Worm (Caenorhabditis elegans) whole organism, L4 larva: ENCODE results near the gene T11F9.1.
A peak's percentile ranks its signal among the peaks of the same experiment; 100 is the strongest.

ENCODE experiments used
- F26F4.8 ChIP-seq: fragments of 200-800 bp; sonication (Bioruptor generic); conservative IDR thresholded peaks from 2 replicates; pipeline ENCODE4 v1.3.6; 2022; ENCODE audit warnings: missing genetic modification characterization, missing compliant biosample characterization
- F37D6.2 ChIP-seq: sonication (generic microtip); optimal IDR thresholded peaks from 2 replicates; lab custom pipeline; 2016; ENCODE audit warnings: mild to moderate bottlenecking, missing genetic modification characterization, missing compliant biosample characterization
- R02D3.7 ChIP-seq: fragments of 150-350 bp; sonication (generic microtip); optimal IDR thresholded peaks from 3 replicates; lab custom pipeline; 2014; ENCODE audit warnings: missing biosample characterization, missing genetic modification characterization
- T26A8.4 ChIP-seq: fragments of 200-800 bp; sonication (Bioruptor generic); IDR thresholded peaks from 2 replicates; pipeline ENCODE4 v1.3.6; 2022; ENCODE audit warnings: missing genetic modification characterization, missing compliant biosample characterization
- Y5F2A.4 ChIP-seq: fragments of 200-800 bp; sonication (Bioruptor generic); optimal IDR thresholded peaks from 2 replicates; lab custom pipeline; 2018; ENCODE audit warnings: mild to moderate bottlenecking, missing genetic modification characterization, missing compliant biosample characterization
- Y75B8A.6 ChIP-seq: fragments of 200-800 bp; sonication (Bioruptor generic); IDR thresholded peaks from 2 replicates; pipeline ENCODE4 v1.3.6; 2022; ENCODE audit warnings: missing genetic modification reagents, missing genetic modification characterization, missing compliant biosample characterization
- ZK546.5 ChIP-seq, 2 experiments: sonication (generic microtip); optimal IDR thresholded peaks; 2 replicates each; lab custom pipeline; 2017; ENCODE audit warnings: missing biosample characterization in 2 of 2, missing genetic modification characterization in 2 of 2
- ama-1 ChIP-seq: fragments of 150-350 bp; optimal IDR thresholded peaks from 2 replicates; lab custom pipeline; 2014; ENCODE audit warnings: inconsistent platforms, mixed read lengths
- attf-4 ChIP-seq: sonication (generic microtip); optimal IDR thresholded peaks from 3 replicates; lab custom pipeline; 2017; ENCODE audit warnings: missing biosample characterization, missing genetic modification characterization
- ceh-20 ChIP-seq: fragments of 200-800 bp; sonication (Bioruptor generic); IDR thresholded peaks from 2 replicates; pipeline ENCODE4 v1.3.6; 2022; ENCODE audit warnings: missing genetic modification reagents, missing genetic modification characterization, missing compliant biosample characterization
- ceh-28 ChIP-seq: fragments of 150-350 bp; optimal IDR thresholded peaks from 2 replicates; lab custom pipeline; 2014; ENCODE audit warnings: missing biosample characterization, missing genetic modification reagents, missing genetic modification characterization
- ceh-82 ChIP-seq: sonication (generic microtip); optimal IDR thresholded peaks from 2 replicates; lab custom pipeline; 2017; ENCODE audit warnings: missing biosample characterization, missing genetic modification characterization
- daf-12 ChIP-seq: fragments of 150-350 bp; optimal IDR thresholded peaks from 2 replicates; lab custom pipeline; 2014; ENCODE audit warnings: missing biosample characterization, missing genetic modification reagents, missing genetic modification characterization
- daf-16 ChIP-seq, 3 experiments: sonication (generic microtip); optimal IDR thresholded peaks; 2 replicates each; lab custom pipeline; 2016 to 2017; ENCODE audit warnings: missing genetic modification characterization in 3 of 3, missing genetic modification reagents in 3 of 3, mild to moderate bottlenecking in 2 of 3, missing compliant biosample characterization in 2 of 3, missing biosample characterization in 1 of 3, moderate library complexity in 1 of 3
- daf-19 ChIP-seq: fragments of 200-800 bp; sonication (Bioruptor generic); conservative IDR thresholded peaks from 2 replicates; pipeline ENCODE4 v1.3.6; 2022; ENCODE audit warnings: missing genetic modification characterization, missing compliant biosample characterization
- daf-8 ChIP-seq: fragments of 200-800 bp; sonication (Bioruptor generic); IDR thresholded peaks from 2 replicates; pipeline ENCODE4 v1.3.6; 2022; ENCODE audit warnings: missing genetic modification characterization, missing compliant biosample characterization
- dpl-1 ChIP-seq: fragments of 150-350 bp; optimal IDR thresholded peaks from 2 replicates; lab custom pipeline; 2014; ENCODE audit warnings: missing biosample characterization, missing genetic modification reagents, missing genetic modification characterization
- dve-1 ChIP-seq: sonication (generic microtip); optimal IDR thresholded peaks from 2 replicates; lab custom pipeline; 2017; ENCODE audit warnings: antibody characterized with exemption, mild to moderate bottlenecking, missing genetic modification characterization, missing compliant biosample characterization; ENCODE audit not compliant: insufficient read depth
- egl-27 ChIP-seq: sonication (generic microtip); optimal IDR thresholded peaks from 3 replicates; lab custom pipeline; 2017; ENCODE audit warnings: missing biosample characterization, missing genetic modification reagents, missing genetic modification characterization
- egl-43 ChIP-seq: fragments of 200-800 bp; sonication (Bioruptor generic); IDR thresholded peaks from 2 replicates; pipeline ENCODE4 v1.3.6; 2022; ENCODE audit warnings: missing genetic modification reagents, missing genetic modification characterization, missing compliant biosample characterization
- hlh-11 ChIP-seq: fragments of 200-800 bp; sonication (Bioruptor generic); optimal IDR thresholded peaks from 2 replicates; lab custom pipeline; 2018; ENCODE audit warnings: mild to moderate bottlenecking, missing genetic modification characterization, missing compliant biosample characterization
- hlh-30 ChIP-seq: sonication (generic microtip); optimal IDR thresholded peaks from 2 replicates; lab custom pipeline; 2017; ENCODE audit warnings: antibody characterized with exemption, mild to moderate bottlenecking, missing genetic modification characterization, missing compliant biosample characterization; ENCODE audit not compliant: insufficient read depth
- hmg-1.1 ChIP-seq: fragments of 200-800 bp; sonication (Bioruptor generic); IDR thresholded peaks from 2 replicates; pipeline ENCODE4 v1.3.6; 2022; ENCODE audit warnings: missing genetic modification reagents, missing genetic modification characterization, missing compliant biosample characterization
- jun-1 ChIP-seq: fragments of 150-350 bp; optimal IDR thresholded peaks from 2 replicates; lab custom pipeline; 2014; ENCODE audit warnings: missing biosample characterization, missing genetic modification reagents, missing genetic modification characterization
- lin-1 ChIP-seq: fragments of 200-800 bp; sonication (Bioruptor generic); IDR thresholded peaks from 2 replicates; pipeline ENCODE4 v1.3.6; 2022; ENCODE audit warnings: missing genetic modification reagents, missing genetic modification characterization, missing compliant biosample characterization
- lin-29 ChIP-seq: fragments of 200-800 bp; sonication (Bioruptor generic); IDR thresholded peaks from 2 replicates; pipeline ENCODE4 v1.3.6; 2022; ENCODE audit warnings: missing genetic modification reagents, missing genetic modification characterization, missing compliant biosample characterization
- lin-39 ChIP-seq: fragments of 150-350 bp; optimal IDR thresholded peaks from 2 replicates; lab custom pipeline; 2014; ENCODE audit warnings: missing biosample characterization, missing genetic modification reagents, missing genetic modification characterization
- lir-3 ChIP-seq: sonication (generic microtip); optimal IDR thresholded peaks from 2 replicates; lab custom pipeline; 2016; ENCODE audit warnings: mild to moderate bottlenecking, missing genetic modification characterization, missing compliant biosample characterization
- mdl-1 ChIP-seq, 2 experiments: fragments of 150-350 bp in 1 of 2; sonication (generic microtip) in 1 of 2; optimal IDR thresholded peaks; 2 replicates each; lab custom pipeline; 2014 to 2017; ENCODE audit warnings: missing biosample characterization in 2 of 2, missing genetic modification characterization in 2 of 2
- mdt-29 ChIP-seq: fragments of 200-800 bp; sonication (Bioruptor generic); IDR thresholded peaks from 2 replicates; pipeline ENCODE4 v1.3.6; 2022; ENCODE audit warnings: missing genetic modification reagents, missing genetic modification characterization, missing compliant biosample characterization
- mxl-3 ChIP-seq: fragments of 200-800 bp; sonication (Bioruptor generic); optimal IDR thresholded peaks from 2 replicates; lab custom pipeline; 2018; ENCODE audit warnings: mild to moderate bottlenecking, missing genetic modification characterization, missing compliant biosample characterization
- nhr-237 ChIP-seq: sonication (generic microtip); optimal IDR thresholded peaks from 2 replicates; lab custom pipeline; 2017; ENCODE audit warnings: missing biosample characterization, missing genetic modification characterization
- nhr-28 ChIP-seq: fragments of 150-350 bp; optimal IDR thresholded peaks from 2 replicates; lab custom pipeline; 2014; ENCODE audit warnings: missing biosample characterization, missing genetic modification characterization
- nhr-41 ChIP-seq: fragments of 200-800 bp; sonication (Bioruptor generic); IDR thresholded peaks from 2 replicates; pipeline ENCODE4 v1.3.6; 2022; ENCODE audit warnings: missing genetic modification reagents, missing genetic modification characterization, missing compliant biosample characterization
- nhr-48 ChIP-seq: sonication (generic microtip); optimal IDR thresholded peaks from 2 replicates; lab custom pipeline; 2016; ENCODE audit warnings: mild to moderate bottlenecking, missing genetic modification characterization, missing compliant biosample characterization
- pha-4 ChIP-seq, 2 experiments: fragments of 150-350 bp in 1 of 2; fragments of 200-800 bp in 1 of 2; sonication (Bioruptor generic) in 1 of 2; IDR thresholded peaks in 1 of 2; optimal IDR thresholded peaks in 1 of 2; 2 replicates each; pipeline versions ENCODE4 v1.3.6 to Lab custom; 2014 to 2022; ENCODE audit warnings: missing genetic modification characterization in 2 of 2, missing genetic modification reagents in 2 of 2, missing biosample characterization in 1 of 2, missing compliant biosample characterization in 1 of 2
- php-3 ChIP-seq: fragments of 200-800 bp; sonication (Bioruptor generic); IDR thresholded peaks from 2 replicates; pipeline ENCODE4 v1.3.6; 2022; ENCODE audit warnings: missing genetic modification reagents, missing genetic modification characterization, missing compliant biosample characterization
- pqm-1 ChIP-seq: sonication (generic microtip); optimal IDR thresholded peaks from 2 replicates; lab custom pipeline; 2017; ENCODE audit warnings: missing biosample characterization, missing genetic modification characterization
- sdz-12 ChIP-seq: fragments of 200-800 bp; sonication (Bioruptor generic); optimal IDR thresholded peaks from 2 replicates; lab custom pipeline; 2018; ENCODE audit warnings: mild to moderate bottlenecking, missing genetic modification characterization, missing compliant biosample characterization
- set-16 ChIP-seq: fragments of 200-800 bp; sonication (Bioruptor generic); IDR thresholded peaks from 2 replicates; pipeline ENCODE4 v1.3.6; 2022; ENCODE audit warnings: missing genetic modification reagents, missing genetic modification characterization, missing compliant biosample characterization
- spr-1 ChIP-seq: sonication (generic microtip); optimal IDR thresholded peaks from 2 replicates; lab custom pipeline; 2016; ENCODE audit warnings: mild to moderate bottlenecking, missing genetic modification characterization, missing compliant biosample characterization
- spr-3 ChIP-seq: fragments of 200-800 bp; sonication (Bioruptor generic); optimal IDR thresholded peaks from 2 replicates; lab custom pipeline; 2018; ENCODE audit warnings: mild to moderate bottlenecking, missing genetic modification characterization, missing compliant biosample characterization
- tra-1 ChIP-seq: fragments of 200-800 bp; sonication (Bioruptor generic); IDR thresholded peaks from 2 replicates; pipeline ENCODE4 v1.3.6; 2022; ENCODE audit warnings: missing genetic modification reagents, missing genetic modification characterization, missing compliant biosample characterization
- unc-130 ChIP-seq: sonication (generic microtip); optimal IDR thresholded peaks from 2 replicates; lab custom pipeline; 2016; ENCODE audit warnings: missing genetic modification reagents, missing genetic modification characterization, missing compliant biosample characterization
- vab-7 ChIP-seq: fragments of 200-800 bp; sonication (Bioruptor generic); IDR thresholded peaks from 2 replicates; pipeline ENCODE4 v1.3.6; 2022; ENCODE audit warnings: missing genetic modification reagents, missing genetic modification characterization, missing compliant biosample characterization
- zip-2 ChIP-seq: fragments of 150-350 bp; optimal IDR thresholded peaks from 2 replicates; lab custom pipeline; 2014; ENCODE audit warnings: missing biosample characterization, missing genetic modification characterization
- ztf-7 ChIP-seq: fragments of 150-350 bp; optimal IDR thresholded peaks from 2 replicates; lab custom pipeline; 2014; ENCODE audit warnings: missing biosample characterization, missing genetic modification characterization

Gene T11F9.1

DNA sequence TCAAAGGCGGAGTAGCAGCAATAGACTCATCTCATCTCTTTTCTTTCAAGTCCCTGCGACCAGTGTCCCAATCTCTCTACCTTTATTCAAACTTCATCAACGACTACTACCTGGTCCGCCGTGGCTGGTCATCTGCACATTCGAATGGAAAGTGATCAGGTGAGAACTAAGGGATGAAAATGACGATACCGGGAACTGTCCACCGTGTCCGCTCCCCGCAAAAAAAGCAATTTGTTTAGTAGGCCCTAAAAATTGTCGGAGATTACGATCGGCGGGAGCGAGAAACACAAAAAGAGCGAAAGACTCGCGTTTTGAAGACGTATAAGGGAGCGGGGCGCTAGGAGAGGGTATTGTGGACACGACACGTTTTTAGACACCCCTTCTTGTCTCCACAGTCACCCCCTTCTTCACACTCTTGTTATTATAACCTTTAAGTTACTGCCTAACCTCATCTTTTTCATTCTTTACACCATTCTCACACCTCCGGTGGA lies 3.7 kb downstream of the T11F9.1 start, which contains the start of gene zipt-16:
Gene zipt-16, plus strand, starts transcription at position 51 of the 491 bp plus-strand sequence.
- TF ChIP-seq egl-27 (tag; lab: Kevin White, UChicago): no peak
- no peak for TF ChIP-seq lir-3 (tag; lab: Kevin White, UChicago)
- TF ChIP-seq lin-1: no peak
- TF ChIP-seq F37D6.2 (tag; lab: Kevin White, UChicago): no peak
- TF ChIP-seq attf-4 (tag; lab: Kevin White, UChicago): no peak
- no peak for TF ChIP-seq mdt-29 (GFP tag; lab: Robert Waterston, UW)
- TF ChIP-seq dpl-1 (GFP tag; lab: Kevin White, UChicago): no peak
- TF ChIP-seq pha-4 (GFP tag; IDR thresholded peaks at IDR 0.05; lab: Robert Waterston, UW): no peak
- no peak for TF ChIP-seq pha-4 (tag; optimal IDR thresholded peaks at IDR 0.05; lab: Kevin White, UChicago)
- no peak for TF ChIP-seq daf-19 (GFP tag; lab: Robert Waterston, UW)
- no peak for TF ChIP-seq vab-7 (GFP tag; lab: Robert Waterston, UW)

DNA sequence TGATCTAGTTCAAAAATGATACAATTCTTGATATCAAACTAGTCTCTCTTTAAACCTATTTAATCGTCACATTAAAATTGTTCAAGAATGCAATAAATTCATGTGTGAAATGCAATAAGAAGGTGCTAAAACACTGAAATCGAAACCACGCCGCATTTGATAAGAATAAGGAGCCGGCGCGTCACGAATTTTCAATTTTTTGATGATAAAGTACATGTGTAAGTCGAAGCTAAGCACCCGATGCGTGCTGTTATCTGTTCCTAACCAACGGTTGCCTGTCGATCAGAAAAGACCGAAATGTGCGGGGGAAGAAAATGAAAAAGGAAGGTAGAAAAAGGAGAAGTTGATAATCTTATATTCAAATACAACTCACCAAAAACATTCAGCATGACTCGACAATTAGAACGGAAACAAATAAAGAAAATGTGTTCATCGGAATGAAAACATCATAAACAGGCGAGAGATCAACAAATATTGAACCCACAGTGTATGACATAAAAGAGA lies 10.9 kb downstream of the T11F9.1 start, which contains the start of gene aat-6:
Gene aat-6, minus strand, starts transcription at position 454 of the 504 bp plus-strand sequence.
- TF ChIP-seq nhr-28 (tag; lab: Kevin White, UChicago) (peak; percentile 75), daf-12 (tag; lab: Kevin White, UChicago) (no peak), ceh-20 (GFP tag; lab: Robert Waterston, UW) (no peak), ceh-28 (tag; lab: Kevin White, UChicago) (no peak), daf-16 (GFP tag; optimal IDR thresholded peaks at IDR 0.05; lab: Kevin White, UChicago) (no peak), daf-16 (tag; optimal IDR thresholded peaks at IDR 0.05; lab: Kevin White, UChicago) (peak; percentile 70), php-3 (GFP tag; lab: Robert Waterston, UW) (peak; percentile 98), ceh-82 (tag; lab: Kevin White, UChicago) (no peak), pqm-1 (tag; lab: Kevin White, UChicago) (peak; percentile 86), spr-1 (tag; lab: Kevin White, UChicago) (no peak), set-16 (GFP tag; lab: Robert Waterston, UW) (no peak), spr-3 (GFP tag; lab: Kevin White, UChicago) (no peak), ama-1 (lab: Kevin White, UChicago) (no peak), tra-1 (GFP tag; lab: Robert Waterston, UW) (peak; percentile 82; the same call in 1 of the 2 replicates), daf-8 (GFP tag; lab: Robert Waterston, UW) (no peak), nhr-41 (GFP tag; lab: Robert Waterston, UW) (0 out of 2 replicates have a peak, but pooled peaks have one; percentile 32), Y5F2A.4 (GFP tag; lab: Kevin White, UChicago) (no peak), jun-1 (tag; lab: Kevin White, UChicago) (no peak), Y75B8A.6 (no peak), unc-130 (GFP tag; lab: Kevin White, UChicago) (no peak), ztf-7 (tag; lab: Kevin White, UChicago) (no peak), ZK546.5 (tag; optimal IDR thresholded peaks at IDR 0.05; lab: Kevin White, UChicago) (no peak), F37D6.2 (tag; lab: Kevin White, UChicago) (no peak), sdz-12 (GFP tag; lab: Kevin White, UChicago) (no peak), mdl-1 (tag; optimal IDR thresholded peaks at IDR 0.05; lab: Kevin White, UChicago) (peak in 1 of 2 experiments; percentile 45), dve-1 (tag; lab: Kevin White, UChicago) (peak; percentile 71), nhr-48 (tag; lab: Kevin White, UChicago) (peak; percentile 28), lin-39 (tag; lab: Kevin White, UChicago) (no peak), F26F4.8 (GFP tag; lab: Robert Waterston, UW) (no peak), hlh-30 (tag; lab: Kevin White, UChicago) (no peak), pha-4 (GFP tag; IDR thresholded peaks at IDR 0.05; lab: Robert Waterston, UW) (no peak), pha-4 (tag; optimal IDR thresholded peaks at IDR 0.05; lab: Kevin White, UChicago) (no peak), zip-2 (tag; lab: Kevin White, UChicago) (no peak), hmg-1.1 (GFP tag; lab: Robert Waterston, UW) (no peak), lin-29 (GFP tag; lab: Robert Waterston, UW) (no peak), hlh-11 (tag; lab: Kevin White, UChicago) (peak; percentile 84), mxl-3 (peak; percentile 72), nhr-237 (tag; lab: Kevin White, UChicago) (no peak), egl-43 (GFP tag; lab: Robert Waterston, UW) (no peak), R02D3.7 (no peak), mdt-29 (GFP tag; lab: Robert Waterston, UW) (no peak), T26A8.4 (no peak)
